Worm (Caenorhabditis elegans) whole organism, young adult: ENCODE data around the gene C16A11.7.

ENCODE experiments used
- B0336.3 ChIP-seq: fragments of 200-800 bp; sonication (Bioruptor generic); IDR thresholded peaks from 2 replicates; pipeline ENCODE4 v1.3.6; 2022; ENCODE audit warnings: missing genetic modification characterization, missing compliant biosample characterization
- F57C9.4 ChIP-seq: sonication (generic microtip); optimal IDR thresholded peaks from 2 replicates; lab custom pipeline; 2017; ENCODE audit warnings: mild to moderate bottlenecking, missing genetic modification characterization, missing compliant biosample characterization
- T26A5.8 ChIP-seq: sonication (generic microtip); optimal IDR thresholded peaks from 2 replicates; lab custom pipeline; 2016; ENCODE audit warnings: missing genetic modification characterization, missing compliant biosample characterization
- Y53F4B.3 ChIP-seq: fragments of 200-800 bp; sonication (Bioruptor generic); IDR thresholded peaks from 2 replicates; pipeline ENCODE4 v1.3.6; 2022; ENCODE audit warnings: missing genetic modification reagents, missing genetic modification characterization, missing compliant biosample characterization
- Y53G8AR.9 ChIP-seq: fragments of 200-800 bp; sonication (Bioruptor generic); conservative IDR thresholded peaks from 2 replicates; pipeline ENCODE4 v1.3.6; 2022; ENCODE audit warnings: missing genetic modification reagents, missing genetic modification characterization, missing compliant biosample characterization
- ZK185.1 ChIP-seq: sonication (generic microtip); optimal IDR thresholded peaks from 2 replicates; lab custom pipeline; 2016; ENCODE audit warnings: mild to moderate bottlenecking, missing genetic modification characterization, missing compliant biosample characterization; ENCODE audit not compliant: poor library complexity, severe bottlenecking
- aptf-2 ChIP-seq: fragments of 200-800 bp; sonication (Bioruptor generic); conservative IDR thresholded peaks from 2 replicates; pipeline ENCODE4 v1.3.6; 2022; ENCODE audit warnings: missing genetic modification reagents, missing genetic modification characterization, missing compliant biosample characterization
- atf-7 ChIP-seq: sonication (generic microtip); optimal IDR thresholded peaks from 2 replicates; lab custom pipeline; 2017; ENCODE audit warnings: mild to moderate bottlenecking, missing genetic modification characterization, missing compliant biosample characterization
- ceh-100 ChIP-seq: fragments of 200-800 bp; sonication (Bioruptor generic); IDR thresholded peaks from 2 replicates; pipeline ENCODE4 v1.3.6; 2022; ENCODE audit warnings: missing genetic modification reagents, missing genetic modification characterization, missing compliant biosample characterization
- egl-18 ChIP-seq: fragments of 200-800 bp; sonication (Bioruptor generic); IDR thresholded peaks from 2 replicates; pipeline ENCODE4 v1.3.6; 2022; ENCODE audit warnings: missing genetic modification reagents, missing genetic modification characterization, missing compliant biosample characterization
- egl-44 ChIP-seq: fragments of 200-800 bp; sonication (Bioruptor generic); IDR thresholded peaks from 2 replicates; pipeline ENCODE4 v1.3.6; 2022; ENCODE audit warnings: missing genetic modification reagents, missing genetic modification characterization, missing compliant biosample characterization
- egrh-3 ChIP-seq: fragments of 200-800 bp; sonication (Bioruptor generic); IDR thresholded peaks from 2 replicates; pipeline ENCODE4 v1.3.6; 2022; ENCODE audit warnings: missing genetic modification reagents, missing genetic modification characterization, missing compliant biosample characterization
- ekl-4 ChIP-seq: fragments of 200-800 bp; sonication (Bioruptor generic); IDR thresholded peaks from 2 replicates; pipeline ENCODE4 v1.3.6; 2022; ENCODE audit warnings: missing genetic modification reagents, missing genetic modification characterization, missing compliant biosample characterization
- ets-4 ChIP-seq: fragments of 200-800 bp; sonication (Bioruptor generic); optimal IDR thresholded peaks from 2 replicates; lab custom pipeline; 2018; ENCODE audit warnings: mild to moderate bottlenecking, missing genetic modification characterization, missing compliant biosample characterization
- hsf-1 ChIP-seq: fragments of 200-800 bp; sonication (Bioruptor generic); IDR thresholded peaks from 2 replicates; pipeline ENCODE4 v1.3.6; 2022; ENCODE audit warnings: missing genetic modification reagents, missing genetic modification characterization, missing compliant biosample characterization
- let-607 ChIP-seq, 2 experiments: fragments of 200-800 bp in 1 of 2; sonication (Bioruptor generic) in 1 of 2; sonication (generic microtip) in 1 of 2; optimal IDR thresholded peaks; 2 replicates each; lab custom pipeline; 2016 to 2018; ENCODE audit warnings: mild to moderate bottlenecking in 2 of 2, missing compliant biosample characterization in 2 of 2, missing genetic modification characterization in 2 of 2, moderate library complexity in 2 of 2, missing genotype in 1 of 2
- lin-26 ChIP-seq: fragments of 200-800 bp; sonication (Bioruptor generic); IDR thresholded peaks from 2 replicates; pipeline ENCODE4 v1.3.6; 2022; ENCODE audit warnings: missing genetic modification reagents, missing genetic modification characterization, missing compliant biosample characterization
- lin-35 ChIP-seq, 3 experiments: fragments of 150-350 bp in 2 of 3; sonication (generic microtip) in 1 of 3; optimal IDR thresholded peaks; 2 replicates each; lab custom pipeline; 2014 to 2018; ENCODE audit warnings: missing biosample characterization in 3 of 3, missing genetic modification characterization in 3 of 3, missing genetic modification reagents in 3 of 3
- lin-40 ChIP-seq: sonication (generic microtip); optimal IDR thresholded peaks from 2 replicates; lab custom pipeline; 2016; ENCODE audit warnings: missing genetic modification characterization, mild to moderate bottlenecking, missing compliant biosample characterization, missing genotype, missing genetic modification reagents
- madf-10 ChIP-seq: sonication (generic microtip); optimal IDR thresholded peaks from 2 replicates; lab custom pipeline; 2016; ENCODE audit warnings: mild to moderate bottlenecking, missing genetic modification characterization, missing compliant biosample characterization
- nfya-1 ChIP-seq: sonication (generic microtip); optimal IDR thresholded peaks from 2 replicates; lab custom pipeline; 2017; ENCODE audit warnings: antibody characterized with exemption, missing compliant biosample characterization, missing genetic modification characterization, borderline replicate concordance; ENCODE audit not compliant: insufficient read depth
- nfyb-1 ChIP-seq: fragments of 200-800 bp; sonication (Bioruptor generic); IDR thresholded peaks from 2 replicates; pipeline ENCODE4 v1.3.6; 2022; ENCODE audit warnings: missing genetic modification reagents, missing genetic modification characterization, missing compliant biosample characterization
- nhr-90 ChIP-seq: sonication (generic microtip); optimal IDR thresholded peaks from 2 replicates; lab custom pipeline; 2016; ENCODE audit warnings: missing genotype, mild to moderate bottlenecking, missing genetic modification characterization, missing compliant biosample characterization
- pbrm-1 ChIP-seq: fragments of 200-800 bp; sonication (Bioruptor generic); IDR thresholded peaks from 2 replicates; pipeline ENCODE4 v1.3.6; 2022; ENCODE audit warnings: missing genetic modification reagents, missing genetic modification characterization, missing compliant biosample characterization
- sea-2 ChIP-seq: fragments of 200-800 bp; sonication (Bioruptor generic); IDR thresholded peaks from 2 replicates; pipeline ENCODE4 v1.3.6; 2022; ENCODE audit warnings: missing genetic modification characterization, missing compliant biosample characterization
- snpc-1.3 ChIP-seq: sonication (generic microtip); optimal IDR thresholded peaks from 2 replicates; lab custom pipeline; 2017; ENCODE audit warnings: missing genetic modification characterization, mild to moderate bottlenecking, missing compliant biosample characterization, antibody characterized with exemption, moderate library complexity, missing genotype, missing genetic modification reagents; ENCODE audit not compliant: insufficient read depth
- snpc-3.4 ChIP-seq: sonication (generic microtip); optimal IDR thresholded peaks from 2 replicates; lab custom pipeline; 2017; ENCODE audit warnings: missing genetic modification characterization, mild to moderate bottlenecking, missing compliant biosample characterization, antibody characterized with exemption, moderate library complexity, missing genotype, missing genetic modification reagents
- zfh-2 ChIP-seq: fragments of 200-800 bp; sonication (Bioruptor generic); conservative IDR thresholded peaks from 2 replicates; pipeline ENCODE4 v1.3.6; 2022; ENCODE audit warnings: missing genetic modification reagents, missing genetic modification characterization, missing compliant biosample characterization
- zim-3 ChIP-seq: sonication (generic microtip); optimal IDR thresholded peaks from 2 replicates; lab custom pipeline; 2017; ENCODE audit warnings: mild to moderate bottlenecking, missing genetic modification characterization, moderate library complexity, missing compliant biosample characterization
- ztf-18 ChIP-seq: sonication (generic microtip); optimal IDR thresholded peaks from 2 replicates; lab custom pipeline; 2016; ENCODE audit warnings: missing genotype, mild to moderate bottlenecking, missing genetic modification characterization, missing compliant biosample characterization
- ztf-25 ChIP-seq: fragments of 200-800 bp; sonication (Bioruptor generic); IDR thresholded peaks from 2 replicates; pipeline ENCODE4 v1.3.6; 2022; ENCODE audit warnings: missing genetic modification reagents, missing genetic modification characterization, missing compliant biosample characterization
- ztf-28 ChIP-seq: fragments of 200-800 bp; sonication (Bioruptor generic); IDR thresholded peaks from 2 replicates; pipeline ENCODE4 v1.3.6; 2022; ENCODE audit warnings: missing genetic modification reagents, missing genetic modification characterization, missing compliant biosample characterization

Gene C16A11.7

ce11 chrII:4284305-4285193 is 27.8 kb upstream of the C16A11.7 start:
- TF ChIP-seq lin-40 = no peak
- no peak for TF ChIP-seq snpc-1.3
- no peak for TF ChIP-seq nhr-90 (tag; lab: Kevin White, UChicago)
- TF ChIP-seq lin-26 (GFP tag; lab: Robert Waterston, UW) = no peak
- TF ChIP-seq nfyb-1 (GFP tag; lab: Robert Waterston, UW) = peak; percentile 66; the same call in 1 of the 2 replicates
- no peak for TF ChIP-seq pbrm-1 (GFP tag; lab: Robert Waterston, UW)

- TF ChIP-seq ceh-100 (GFP tag; lab: Robert Waterston, UW) (no peak), snpc-3.4 (tag; lab: Kevin White, UChicago) (peak; percentile 5), atf-7 (tag; lab: Kevin White, UChicago) (no peak), B0336.3 (GFP tag; lab: Robert Waterston, UW) (no peak)
- TF ChIP-seq, all 124 proteins: peak for 1
Observed at ce11 chrII:4281743-4282142, 25.0 kb upstream of the C16A11.7 start, which contains the start of gene C01F1.5. Gene C01F1.5 (minus strand): TSS chrII:4281845.

- no peak for TF ChIP-seq hsf-1 (GFP tag; lab: Robert Waterston, UW)
- no peak for TF ChIP-seq ztf-18
Observed at ce11 chrII:4277639-4278038, 20.9 kb upstream of the C16A11.7 start.

DNA sequence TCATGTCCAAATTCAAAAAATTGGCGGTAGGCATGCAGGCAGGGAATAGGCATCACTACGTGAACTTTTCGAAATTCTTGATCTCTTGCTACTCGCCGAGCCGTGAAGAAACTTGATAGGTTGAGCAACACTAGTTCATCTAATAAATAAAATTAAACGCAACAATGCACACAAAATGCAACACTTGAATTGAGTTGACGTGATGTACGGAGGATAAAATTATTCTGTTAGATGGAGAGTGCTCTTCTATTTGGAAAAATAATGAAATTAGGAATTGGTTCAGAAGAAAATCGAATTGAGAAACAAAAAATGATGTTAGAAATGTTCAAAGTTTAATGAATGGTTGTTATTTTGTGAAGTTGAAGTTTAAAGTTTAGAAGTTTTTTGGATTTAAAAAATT is 20.2 kb upstream of the C16A11.7 start:
- TF ChIP-seq egl-44 (GFP tag; lab: Robert Waterston, UW) (no peak), ekl-4 (GFP tag; lab: Robert Waterston, UW) (no peak), let-607 (tag; optimal IDR thresholded peaks at IDR 0.05; lab: Kevin White, UChicago) (no peak), ets-4 (GFP tag; lab: Kevin White, UChicago) (no peak)

ce11 chrII:4275637-4276252 is 19.0 kb upstream of the C16A11.7 start, which contains the start of gene npr-42:
Gene npr-42 (plus strand): TSS chrII:4276202.
- no peak for TF ChIP-seq ZK185.1 (tag; lab: Kevin White, UChicago)
- no peak for TF ChIP-seq T26A5.8
- no peak for TF ChIP-seq Y53F4B.3 (GFP tag; lab: Robert Waterston, UW)
- no peak for TF ChIP-seq sea-2
- TF ChIP-seq lin-35 (GFP tag; optimal IDR thresholded peaks at IDR 0.05; lab: Kevin White, UChicago) = no peak
- no peak for TF ChIP-seq aptf-2

ce11 chrII:4267711-4268110 is 11.0 kb upstream of the C16A11.7 start:
- TF ChIP-seq Y53G8AR.9 (GFP tag; lab: Robert Waterston, UW) = no peak
- no peak for TF ChIP-seq egrh-3
- no peak for TF ChIP-seq ztf-25
- TF ChIP-seq F57C9.4 = no peak
- no peak for TF ChIP-seq egl-18 (GFP tag; lab: Robert Waterston, UW)
- TF ChIP-seq zfh-2 (GFP tag; lab: Robert Waterston, UW) = no peak
- no peak for TF ChIP-seq nfya-1
- no peak for TF ChIP-seq zim-3 (tag; lab: Kevin White, UChicago)
- TF ChIP-seq ztf-28 (GFP tag; lab: Robert Waterston, UW) = no peak
- TF ChIP-seq madf-10 (tag; lab: Kevin White, UChicago) = no peak
